Worm (Caenorhabditis elegans): ENCODE data around the gene F42A9.7.

Gene F42A9.7

ce11 chrIV:8653592-8653991, 36.6 kb upstream of the F42A9.7 start, which contains the start of gene C49C8.5:
Gene C49C8.5 (minus strand): TSS chrIV:8653664.
- TF ChIP-seq ceh-62 (tag; optimal IDR thresholded peaks at IDR 0.05) (no peak), lsy-2 (tag; optimal IDR thresholded peaks at IDR 0.05) (no peak), dpl-1 (GFP tag; optimal IDR thresholded peaks at IDR 0.05) (no peak), dve-1 (tag; optimal IDR thresholded peaks at IDR 0.05; ENCODE audit: insufficient read depth) (peak; percentile 10), nhr-25 (tag; optimal IDR thresholded peaks at IDR 0.05; ENCODE audit: borderline replicate concordance, insufficient read depth) (no peak), php-3 (GFP tag; IDR thresholded peaks at IDR 0.05) (peak; percentile 84), unc-62 (GFP tag; optimal IDR thresholded peaks at IDR 0.05 in 1 of 2) (no peak), unc-62 (tag; optimal IDR thresholded peaks at IDR 0.05) (no peak), dmd-8 (GFP tag; IDR thresholded peaks at IDR 0.05) (no peak), ceh-44 (GFP tag; IDR thresholded peaks at IDR 0.05) (no peak), lin-13 (GFP tag; optimal IDR thresholded peaks at IDR 0.05) (no peak), nhr-76 (tag; optimal IDR thresholded peaks at IDR 0.05) (no peak), pqm-1 (tag; optimal IDR thresholded peaks at IDR 0.05) (peak; percentile 59), daf-16 (GFP tag; optimal IDR thresholded peaks at IDR 0.05) (no peak), daf-16 (tag; optimal IDR thresholded peaks at IDR 0.05) (peak; percentile 15), mxl-2 (GFP tag; conservative IDR thresholded peaks at IDR 0.05) (no peak), daf-8 (GFP tag; IDR thresholded peaks at IDR 0.05) (no peak), daf-12 (tag; optimal IDR thresholded peaks at IDR 0.05) (no peak), Y5F2A.4 (GFP tag; optimal IDR thresholded peaks at IDR 0.05) (no peak)

ce11 chrIV:8651835-8652234, 34.9 kb upstream of the F42A9.7 start, which contains the start of gene C49C8.8:
Gene C49C8.8 (plus strand): TSS chrIV:8652135.
- TF ChIP-seq ceh-28 (tag; optimal IDR thresholded peaks at IDR 0.05) (no peak), F44E2.7 (GFP tag; IDR thresholded peaks at IDR 0.05) (no peak), ZK337.2 (GFP tag; IDR thresholded peaks at IDR 0.05) (no peak), madf-9 (GFP tag; conservative IDR thresholded peaks at IDR 0.05) (no peak), F10B5.3 (tag; optimal IDR thresholded peaks at IDR 0.05) (no peak), ces-1 (GFP tag; optimal IDR thresholded peaks at IDR 0.05) (no peak), nhr-76 (tag; optimal IDR thresholded peaks at IDR 0.05) (no peak), nhr-10 (tag; optimal IDR thresholded peaks at IDR 0.05) (no peak), nhr-41 (GFP tag; IDR thresholded peaks at IDR 0.05) (no peak), lir-3 (tag; optimal IDR thresholded peaks at IDR 0.05) (no peak), daf-8 (GFP tag; IDR thresholded peaks at IDR 0.05) (no peak)

- TF ChIP-seq aha-1 (tag) (peak; percentile 57), ZK546.5 (tag; optimal IDR thresholded peaks at IDR 0.05) (no peak), fkh-10 (GFP tag; optimal IDR thresholded peaks at IDR 0.05) (no peak), nhr-28 (tag; optimal IDR thresholded peaks at IDR 0.05) (peak; percentile 22), tra-1 (GFP tag; IDR thresholded peaks at IDR 0.05) (no peak), dmd-6 (GFP tag; IDR thresholded peaks at IDR 0.05) (peak; percentile 10; the same call in 1 of the 2 replicates), duxl-1 (tag; optimal IDR thresholded peaks at IDR 0.05; ENCODE audit: poor library complexity) (no peak), vab-7 (GFP tag; IDR thresholded peaks at IDR 0.05) (no peak), hlh-11 (tag; optimal IDR thresholded peaks at IDR 0.05) (peak; percentile 51), php-3 (GFP tag; IDR thresholded peaks at IDR 0.05) (no peak), lin-38 (GFP tag; IDR thresholded peaks at IDR 0.05) (no peak), dve-1 (tag; optimal IDR thresholded peaks at IDR 0.05; ENCODE audit: insufficient read depth) (peak; percentile 56), nhr-41 (GFP tag; IDR thresholded peaks at IDR 0.05) (no peak), lim-7 (GFP tag; IDR thresholded peaks at IDR 0.05) (no peak), ceh-62 (tag; optimal IDR thresholded peaks at IDR 0.05) (no peak), F37D6.2 (tag; optimal IDR thresholded peaks at IDR 0.05) (no peak), unc-62 (GFP tag; optimal IDR thresholded peaks at IDR 0.05 in 1 of 2) (peak in 1 of 2 experiments; percentile 81), unc-62 (tag; optimal IDR thresholded peaks at IDR 0.05) (no peak), nhr-111 (GFP tag; optimal IDR thresholded peaks at IDR 0.05) (no peak), F49E8.2 (tag; optimal IDR thresholded peaks at IDR 0.05; ENCODE audit: borderline replicate concordance) (no peak), cey-2 (tag; optimal IDR thresholded peaks at IDR 0.05; ENCODE audit: borderline replicate concordance, insufficient read depth) (no peak), sdz-12 (GFP tag; optimal IDR thresholded peaks at IDR 0.05) (no peak), F10B5.3 (tag; optimal IDR thresholded peaks at IDR 0.05) (no peak), F26F4.8 (GFP tag; conservative IDR thresholded peaks at IDR 0.05) (no peak), T20F7.1 (GFP tag; optimal IDR thresholded peaks at IDR 0.05) (peak; percentile 28), Y5F2A.4 (GFP tag; optimal IDR thresholded peaks at IDR 0.05) (no peak), ztf-11 (tag; optimal IDR thresholded peaks at IDR 0.05) (no peak), nhr-11 (tag; optimal IDR thresholded peaks at IDR 0.05) (no peak), nhr-10 (tag; optimal IDR thresholded peaks at IDR 0.05) (no peak)
Observed at ce11 chrIV:8650696-8651095, 33.7 kb upstream of the F42A9.7 start, which contains the start of gene C49C8.2. Gene C49C8.2 (plus strand): TSS chrIV:8651088.

Data from whole organism, L4 larva.